Fruit fly (Drosophila melanogaster) whole organism, prepupa: ENCODE data around the gene CG3117.

Source experiments
- Blimp-1 ChIP-seq: fragments of 200-800 bp; sonication (Bioruptor generic); optimal IDR thresholded peaks from 3 replicates; lab custom pipeline; 2017; ENCODE audit warnings: missing biosample characterization, missing genetic modification characterization, mild to moderate bottlenecking, moderate library complexity, missing genetic modification reagents
- CG10631 ChIP-seq: fragments of 200-800 bp; sonication (Bioruptor generic); optimal IDR thresholded peaks from 2 replicates; lab custom pipeline; 2016; ENCODE audit warnings: missing biosample characterization, missing genetic modification characterization
- CG11294 ChIP-seq: fragments of 200-800 bp; sonication (Bioruptor generic); IDR thresholded peaks from 2 replicates; pipeline ENCODE4 v1.3.6; 2022; ENCODE audit warnings: missing biosample characterization, missing genetic modification characterization
- CG11762 ChIP-seq: fragments of 200-800 bp; sonication (Bioruptor generic); optimal IDR thresholded peaks from 3 replicates; lab custom pipeline; 2016; ENCODE audit warnings: missing biosample characterization, missing genetic modification characterization; ENCODE audit not compliant: insufficient read depth
- CG11902 ChIP-seq: fragments of 200-800 bp; sonication (Bioruptor generic); optimal IDR thresholded peaks from 3 replicates; lab custom pipeline; 2016; ENCODE audit warnings: missing biosample characterization, missing genetic modification characterization
- CG15336 ChIP-seq: fragments of 200-800 bp; sonication (Bioruptor generic); IDR thresholded peaks from 2 replicates; pipeline ENCODE4 v1.3.6; 2022; ENCODE audit warnings: missing biosample characterization, missing genetic modification characterization
- CG16779 ChIP-seq: fragments of 200-800 bp; sonication (Bioruptor generic); optimal IDR thresholded peaks from 3 replicates; lab custom pipeline; 2017; ENCODE audit warnings: missing biosample characterization, mild to moderate bottlenecking, missing genetic modification characterization
- CG3032 ChIP-seq: fragments of 200-800 bp; optimal IDR thresholded peaks from 2 replicates; lab custom pipeline; 2019; ENCODE audit warnings: missing biosample characterization, mild to moderate bottlenecking, missing genetic modification characterization, moderate library complexity
- CG32006 ChIP-seq: fragments of 200-800 bp; sonication (Bioruptor generic); optimal IDR thresholded peaks from 3 replicates; lab custom pipeline; 2017; ENCODE audit warnings: missing biosample characterization, mild to moderate bottlenecking, missing genetic modification characterization
- CG34406 ChIP-seq: fragments of 200-800 bp; sonication (Bioruptor generic); optimal IDR thresholded peaks from 3 replicates; lab custom pipeline; 2016; ENCODE audit warnings: missing biosample characterization, missing genetic modification characterization
- CG4318 ChIP-seq: fragments of 200-800 bp; sonication (Bioruptor generic); optimal IDR thresholded peaks from 3 replicates; lab custom pipeline; 2017; ENCODE audit warnings: missing biosample characterization, mild to moderate bottlenecking, missing genetic modification characterization
- CG6792 ChIP-seq: fragments of 200-800 bp; sonication (Bioruptor generic); optimal IDR thresholded peaks from 3 replicates; lab custom pipeline; 2016; ENCODE audit warnings: missing biosample characterization, missing genetic modification characterization
- CG6854 ChIP-seq: fragments of 200-800 bp; sonication (Bioruptor generic); optimal IDR thresholded peaks from 2 replicates; lab custom pipeline; 2017; ENCODE audit warnings: missing biosample characterization, mild to moderate bottlenecking, missing genetic modification characterization
- CG7368 ChIP-seq: fragments of 200-800 bp; sonication (Bioruptor generic); optimal IDR thresholded peaks from 3 replicates; lab custom pipeline; 2016; ENCODE audit warnings: missing biosample characterization, missing genetic modification characterization
- CG8119 ChIP-seq: fragments of 200-800 bp; sonication (Bioruptor generic); IDR thresholded peaks from 3 replicates; pipeline ENCODE4 v1.3.6; 2022; ENCODE audit warnings: missing biosample characterization, missing genetic modification characterization
- CG8319 ChIP-seq: fragments of 200-800 bp; sonication (Bioruptor generic); optimal IDR thresholded peaks from 3 replicates; lab custom pipeline; 2016; ENCODE audit warnings: missing biosample characterization, missing genetic modification characterization
- CG8632 ChIP-seq: fragments of 200-800 bp; sonication (Bioruptor generic); optimal IDR thresholded peaks from 3 replicates; lab custom pipeline; 2016; ENCODE audit warnings: missing biosample characterization, missing genetic modification characterization
- Eip75B ChIP-seq: fragments of 200-800 bp; sonication (Bioruptor generic); optimal IDR thresholded peaks from 3 replicates; lab custom pipeline; 2016; ENCODE audit warnings: missing biosample characterization, missing genetic modification characterization
- Eip78C ChIP-seq: fragments of 200-800 bp; sonication (Bioruptor generic); peaks from one replicate; lab custom pipeline; 2016; ENCODE audit warnings: missing biosample characterization, missing genetic modification characterization
- Eip93F ChIP-seq: fragments of 200-800 bp; sonication (Bioruptor generic); optimal IDR thresholded peaks from 2 replicates; lab custom pipeline; 2016; ENCODE audit warnings: missing biosample characterization, mild to moderate bottlenecking, missing genetic modification characterization
- Ets21C ChIP-seq: fragments of 200-800 bp; sonication (Bioruptor generic); optimal IDR thresholded peaks from 3 replicates; lab custom pipeline; 2016; ENCODE audit warnings: missing biosample characterization, missing genetic modification characterization
- Ets96B ChIP-seq: fragments of 200-800 bp; optimal IDR thresholded peaks from 2 replicates; lab custom pipeline; 2019; ENCODE audit warnings: missing biosample characterization, mild to moderate bottlenecking, missing genetic modification characterization, moderate library complexity
- Hr38 ChIP-seq: sonication (Bioruptor generic); optimal IDR thresholded peaks from 2 replicates; lab custom pipeline; 2016; ENCODE audit warnings: missing biosample characterization, missing genetic modification characterization
- Hr39 ChIP-seq: fragments of 200-800 bp; sonication (Bioruptor generic); optimal IDR thresholded peaks from 2 replicates; lab custom pipeline; 2016; ENCODE audit warnings: missing biosample characterization, missing genetic modification characterization
- Hr4 ChIP-seq: fragments of 200-800 bp; sonication (Bioruptor generic); optimal IDR thresholded peaks from 3 replicates; lab custom pipeline; 2016; ENCODE audit warnings: missing biosample characterization, missing genetic modification characterization
- Lpt ChIP-seq: fragments of 200-800 bp; sonication (Bioruptor generic); optimal IDR thresholded peaks from 3 replicates; lab custom pipeline; 2016; ENCODE audit warnings: missing biosample characterization, missing genetic modification characterization
- Met ChIP-seq: fragments of 200-800 bp; sonication (Bioruptor generic); optimal IDR thresholded peaks from 3 replicates; lab custom pipeline; 2016; ENCODE audit warnings: missing biosample characterization, missing genetic modification characterization
- OdsH ChIP-seq: fragments of 200-800 bp; sonication (Bioruptor generic); optimal IDR thresholded peaks from 3 replicates; lab custom pipeline; 2016; ENCODE audit warnings: missing biosample characterization, missing genetic modification characterization
- Smox ChIP-seq: fragments of 200-800 bp; sonication (Bioruptor generic); optimal IDR thresholded peaks from 3 replicates; lab custom pipeline; 2016; ENCODE audit warnings: missing biosample characterization, missing genetic modification characterization
- Sox14 ChIP-seq: fragments of 200-800 bp; sonication (Bioruptor generic); optimal IDR thresholded peaks from 3 replicates; lab custom pipeline; 2016; ENCODE audit warnings: missing biosample characterization, missing genetic modification characterization
- Sox15 ChIP-seq: fragments of 200-800 bp; sonication (Bioruptor generic); optimal IDR thresholded peaks from 3 replicates; lab custom pipeline; 2016; ENCODE audit warnings: missing biosample characterization, missing genetic modification characterization
- achi ChIP-seq: fragments of 200-800 bp; sonication (Bioruptor generic); optimal IDR thresholded peaks from 3 replicates; lab custom pipeline; 2016; ENCODE audit warnings: missing biosample characterization, missing genetic modification characterization
- acj6 ChIP-seq: fragments of 200-800 bp; sonication (Bioruptor generic); optimal IDR thresholded peaks from 3 replicates; lab custom pipeline; 2016; ENCODE audit warnings: missing biosample characterization, missing genetic modification characterization
- cyc ChIP-seq: fragments of 200-800 bp; sonication (Bioruptor generic); optimal IDR thresholded peaks from 3 replicates; lab custom pipeline; 2016; ENCODE audit warnings: missing biosample characterization, missing genetic modification characterization
- eg ChIP-seq: fragments of 200-800 bp; sonication (Bioruptor generic); IDR thresholded peaks from 3 replicates; pipeline ENCODE4 v1.3.6; 2022; ENCODE audit warnings: missing biosample characterization, missing genetic modification characterization
- esn ChIP-seq: fragments of 200-800 bp; sonication (Bioruptor generic); optimal IDR thresholded peaks from 2 replicates; lab custom pipeline; 2016; ENCODE audit warnings: missing biosample characterization, mild to moderate bottlenecking, missing genetic modification characterization, moderate library complexity
- fd59A ChIP-seq: fragments of 200-800 bp; sonication (Bioruptor generic); optimal IDR thresholded peaks from 2 replicates; lab custom pipeline; 2017; ENCODE audit warnings: missing biosample characterization, mild to moderate bottlenecking, missing genetic modification characterization, missing genetic modification reagents
- fd85E ChIP-seq: fragments of 200-800 bp; sonication (Bioruptor generic); optimal IDR thresholded peaks from 3 replicates; lab custom pipeline; 2016; ENCODE audit warnings: missing biosample characterization, missing genetic modification characterization
- fkh ChIP-seq: fragments of 200-800 bp; sonication (Bioruptor generic); optimal IDR thresholded peaks from 3 replicates; lab custom pipeline; 2017; ENCODE audit warnings: missing biosample characterization, mild to moderate bottlenecking, missing genetic modification characterization, moderate library complexity
- lz ChIP-seq: fragments of 200-800 bp; sonication (Bioruptor generic); optimal IDR thresholded peaks from 3 replicates; lab custom pipeline; 2016; ENCODE audit warnings: missing biosample characterization, missing genetic modification characterization
- pdm3 ChIP-seq: fragments of 200-800 bp; sonication (Bioruptor generic); optimal IDR thresholded peaks from 3 replicates; lab custom pipeline; 2016; ENCODE audit warnings: missing biosample characterization, missing genetic modification characterization
- svp ChIP-seq: fragments of 200-800 bp; sonication (Bioruptor generic); peaks from one replicate; lab custom pipeline; 2016; ENCODE audit warnings: missing biosample characterization, missing genetic modification characterization
- topi ChIP-seq: fragments of 200-800 bp; sonication (Bioruptor generic); optimal IDR thresholded peaks from 3 replicates; lab custom pipeline; 2016; ENCODE audit warnings: missing biosample characterization, missing genetic modification characterization
- vri ChIP-seq: fragments of 200-800 bp; sonication (Bioruptor generic); optimal IDR thresholded peaks from 3 replicates; lab custom pipeline; 2016; ENCODE audit warnings: missing biosample characterization, mild to moderate bottlenecking, missing genetic modification characterization

Gene CG3117

dm6 chr2L:2886613-2887537 lies 39.9 kb upstream of the CG3117 start (continued):
- TF ChIP-seq Lpt = no peak
- no peak for TF ChIP-seq CG10631
- TF ChIP-seq CG4318 (GFP tag; lab: Kevin White, UChicago) = no peak
- no peak for TF ChIP-seq lz (GFP tag; lab: Kevin White, UChicago)
- no peak for TF ChIP-seq CG8632 (GFP tag; lab: Kevin White, UChicago)
- TF ChIP-seq fkh (GFP tag; lab: Kevin White, UChicago) = no peak
- peak; percentile 83 for TF ChIP-seq Eip78C
- no peak for TF ChIP-seq acj6 (GFP tag; lab: Kevin White, UChicago)
- TF ChIP-seq vri = peak; percentile 23
- TF ChIP-seq CG6792 (GFP tag; lab: Kevin White, UChicago) = no peak
- TF ChIP-seq Blimp-1 (GFP tag; lab: Kevin White, UChicago) = no peak
- peak; percentile 47 for TF ChIP-seq CG6854
- no peak for TF ChIP-seq CG7368 (GFP tag; lab: Kevin White, UChicago)
- no peak for TF ChIP-seq OdsH (GFP tag; lab: Kevin White, UChicago)
- no peak for TF ChIP-seq CG34406

- TF ChIP-seq CG7368 (GFP tag; lab: Kevin White, UChicago) (no peak), pdm3 (GFP tag; lab: Kevin White, UChicago) (no peak), svp (GFP tag; lab: Kevin White, UChicago) (peak; percentile 28), Lpt (no peak), fkh (GFP tag; lab: Kevin White, UChicago) (no peak)
These were observed 39.2 kb upstream of the CG3117 start for dm6 chr2L:2886226-2886569.

- TF ChIP-seq Hr38 (no peak), Hr4 (GFP tag; lab: Kevin White, UChicago) (peak; percentile 48), Hr39 (GFP tag; lab: Kevin White, UChicago) (peak; percentile 67), CG8319 (GFP tag; lab: Kevin White, UChicago) (peak; percentile 59), CG3032 (tag; lab: Kevin White, UChicago) (no peak), CG11294 (0 out of 2 replicates have a peak, but pooled peaks have one; percentile 10), cyc (GFP tag; lab: Kevin White, UChicago) (peak; percentile 61), Eip78C (peak; percentile 85), CG7368 (GFP tag; lab: Kevin White, UChicago) (peak; percentile 56), Ets21C (GFP tag; lab: Kevin White, UChicago) (peak; percentile 31), fkh (GFP tag; lab: Kevin White, UChicago) (peak; percentile 57), Ets96B (tag; lab: Kevin White, UChicago) (no peak), topi (GFP tag; lab: Kevin White, UChicago) (peak; percentile 66), CG10631 (peak; percentile 73), Sox15 (GFP tag; lab: Kevin White, UChicago) (peak; percentile 34), esn (GFP tag; lab: Kevin White, UChicago) (peak; percentile 70), acj6 (GFP tag; lab: Kevin White, UChicago) (peak; percentile 62), CG11762 (peak; percentile 55), CG16779 (peak; percentile 19), CG4318 (GFP tag; lab: Kevin White, UChicago) (no peak), pdm3 (GFP tag; lab: Kevin White, UChicago) (peak; percentile 57), CG11902 (GFP tag; lab: Kevin White, UChicago) (peak; percentile 20), Smox (GFP tag; lab: Kevin White, UChicago) (peak; percentile 63), CG8632 (GFP tag; lab: Kevin White, UChicago) (peak; percentile 3), eg (GFP tag; lab: Robert Waterston, UW) (peak; percentile 59), Eip93F (GFP tag; lab: Kevin White, UChicago) (no peak), Eip75B (peak; percentile 32), CG32006 (GFP tag; lab: Kevin White, UChicago) (no peak), Blimp-1 (GFP tag; lab: Kevin White, UChicago) (no peak), Met (GFP tag; lab: Kevin White, UChicago) (peak; percentile 42), Sox14 (GFP tag; lab: Kevin White, UChicago) (peak; percentile 10), fd59A (GFP tag; lab: Kevin White, UChicago) (no peak), OdsH (GFP tag; lab: Kevin White, UChicago) (peak; percentile 56), CG15336 (GFP tag; lab: Robert Waterston, UW) (0 out of 2 replicates have a peak, but pooled peaks have one; percentile 9), CG8119 (GFP tag; lab: Robert Waterston, UW) (no peak), achi (GFP tag; lab: Kevin White, UChicago) (peak; percentile 46), fd85E (GFP tag; lab: Kevin White, UChicago) (peak; percentile 19)
These were observed 38.7 kb upstream of the CG3117 start, which contains the start of the genes NTPase and lilli for dm6 chr2L:2885503-2886225. Gene NTPase (minus strand): TSS chr2L:2885850. Gene lilli (plus strand): TSS chr2L:2885929.
